Fruit fly (Drosophila melanogaster) whole organism, adult: ENCODE data around the gene Vps16B.
A peak's percentile ranks its signal among the peaks of the same experiment; 100 is the strongest.

Experiments
- CG11617 ChIP-seq: fragments of 200-800 bp; sonication (Bioruptor generic); optimal IDR thresholded peaks from 2 replicates; lab custom pipeline; 2017; ENCODE audit warnings: mild to moderate bottlenecking, missing biosample characterization, missing genetic modification reagents, missing genetic modification characterization
- CG12768 ChIP-seq: fragments of 200-800 bp; sonication (Bioruptor generic); optimal IDR thresholded peaks from 2 replicates; lab custom pipeline; 2017; ENCODE audit warnings: missing biosample characterization, missing genetic modification characterization, mild to moderate bottlenecking, moderate library complexity, missing genetic modification reagents
- CG14711 ChIP-seq: fragments of 200-800 bp; sonication (Bioruptor generic); optimal IDR thresholded peaks from 2 replicates; lab custom pipeline; 2018; ENCODE audit warnings: missing biosample characterization, mild to moderate bottlenecking, missing genetic modification characterization, moderate library complexity
- CG1620 ChIP-seq: fragments of 200-800 bp; sonication (Bioruptor generic); optimal IDR thresholded peaks from 2 replicates; lab custom pipeline; 2016; ENCODE audit warnings: missing biosample characterization, missing genetic modification characterization
- CG33017 ChIP-seq: fragments of 200-800 bp; sonication (Bioruptor generic); optimal IDR thresholded peaks from 2 replicates; lab custom pipeline; 2018; ENCODE audit warnings: missing biosample characterization, mild to moderate bottlenecking, missing genetic modification characterization, moderate library complexity
- CG5204 ChIP-seq: fragments of 200-800 bp; sonication (Bioruptor generic); optimal IDR thresholded peaks from 2 replicates; lab custom pipeline; 2016; ENCODE audit warnings: missing biosample characterization, missing genetic modification characterization
- CG7045 ChIP-seq: fragments of 200-800 bp; sonication (Bioruptor generic); optimal IDR thresholded peaks from 2 replicates; lab custom pipeline; 2017; ENCODE audit warnings: missing biosample characterization, mild to moderate bottlenecking, missing genetic modification characterization
- CG7101 ChIP-seq: fragments of 200-800 bp; sonication (Bioruptor generic); optimal IDR thresholded peaks from 2 replicates; lab custom pipeline; 2018; ENCODE audit warnings: missing biosample characterization, mild to moderate bottlenecking, missing genetic modification characterization, moderate library complexity
- Clk ChIP-seq: fragments of 200-800 bp; sonication (Bioruptor generic); optimal IDR thresholded peaks from 2 replicates; lab custom pipeline; 2017; ENCODE audit warnings: missing biosample characterization, missing genetic modification characterization
- Crg-1 ChIP-seq: fragments of 200-800 bp; sonication (Bioruptor generic); optimal IDR thresholded peaks from 2 replicates; lab custom pipeline; 2016; ENCODE audit warnings: missing biosample characterization, missing genetic modification characterization
- Hr96 ChIP-seq: fragments of 200-800 bp; sonication (Bioruptor generic); optimal IDR thresholded peaks from 2 replicates; lab custom pipeline; 2016; ENCODE audit warnings: missing biosample characterization, missing genetic modification characterization
- Mnt ChIP-seq: fragments of 200-800 bp; sonication (Bioruptor generic); optimal IDR thresholded peaks from 2 replicates; lab custom pipeline; 2016; ENCODE audit warnings: missing biosample characterization, mild to moderate bottlenecking, missing genetic modification characterization
- bab1 ChIP-seq: fragments of 200-800 bp; sonication (Bioruptor generic); optimal IDR thresholded peaks from 3 replicates; lab custom pipeline; 2019; ENCODE audit warnings: missing biosample characterization, mild to moderate bottlenecking, missing genetic modification characterization, moderate library complexity
- cic ChIP-seq: fragments of 200-800 bp; sonication (Bioruptor generic); optimal IDR thresholded peaks from 2 replicates; lab custom pipeline; 2017; ENCODE audit warnings: missing biosample characterization, mild to moderate bottlenecking, missing genetic modification characterization, moderate library complexity
- cnc ChIP-seq, 2 experiments: fragments of >200 bp; optimal IDR thresholded peaks; 2 replicates each; lab custom pipeline; 2017
- kay ChIP-seq: fragments of 200-800 bp; sonication (Bioruptor generic); peaks from one replicate; lab custom pipeline; 2016; ENCODE audit warnings: missing biosample characterization, missing genetic modification characterization, borderline replicate concordance
- ovo ChIP-seq: fragments of 200-800 bp; sonication (Bioruptor generic); optimal IDR thresholded peaks from 2 replicates; lab custom pipeline; 2016; ENCODE audit warnings: missing biosample characterization, missing genetic modification characterization
- pad ChIP-seq: fragments of 200-800 bp; sonication (Bioruptor generic); optimal IDR thresholded peaks from 3 replicates; lab custom pipeline; 2017; ENCODE audit warnings: missing biosample characterization, missing genetic modification characterization, mild to moderate bottlenecking, moderate library complexity, missing genetic modification reagents
- tj ChIP-seq: fragments of 200-800 bp; sonication (Bioruptor generic); optimal IDR thresholded peaks from 3 replicates; lab custom pipeline; 2017; ENCODE audit warnings: missing biosample characterization, mild to moderate bottlenecking, missing genetic modification characterization, moderate library complexity
- toe ChIP-seq: fragments of 200-800 bp; sonication (Bioruptor generic); optimal IDR thresholded peaks from 2 replicates; lab custom pipeline; 2016; ENCODE audit warnings: missing biosample characterization, missing genetic modification characterization

The Vps16B gene

DNA sequence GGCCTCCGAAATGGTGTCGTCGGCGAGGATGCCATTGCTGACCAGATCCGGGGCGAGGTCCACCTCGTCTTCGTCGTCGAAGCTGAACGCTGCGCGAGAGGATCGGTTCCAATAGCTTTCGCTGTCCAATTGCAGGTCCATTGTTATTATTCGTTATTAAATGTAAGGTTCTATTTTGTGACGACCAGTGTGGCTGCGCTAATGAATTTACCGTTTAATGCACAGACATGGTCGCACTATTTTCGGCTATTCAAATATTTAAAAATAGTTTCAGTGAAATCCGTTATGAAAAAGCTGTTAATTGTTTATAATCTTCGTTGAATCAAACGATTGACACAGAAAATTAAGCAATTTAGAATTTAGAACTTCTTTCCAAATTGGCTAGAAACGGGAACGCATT is at the start of gene Vps16B:
Gene Vps16B, minus strand, starts transcription at position 186 of the 400 bp plus-strand sequence.
- TF ChIP-seq CG1620 (GFP tag; lab: Kevin White, UChicago): no peak
- TF ChIP-seq CG14711 (tag; lab: Kevin White, UChicago): no peak
- TF ChIP-seq cic (GFP tag; lab: Kevin White, UChicago): no peak
- no peak for TF ChIP-seq Mnt (GFP tag; lab: Kevin White, UChicago)
- TF ChIP-seq kay (GFP tag; lab: Kevin White, UChicago): no peak
- no peak for TF ChIP-seq CG12768
- TF ChIP-seq pad (GFP tag; lab: Kevin White, UChicago): no peak
- TF ChIP-seq tj: no peak
- TF ChIP-seq cnc (optimal IDR thresholded peaks at IDR 0.05; lab: Kevin White, UChicago): no peak
- TF ChIP-seq CG7045: no peak
- no peak for TF ChIP-seq Clk (GFP tag; lab: Kevin White, UChicago)
- TF ChIP-seq bab1 (GFP tag; lab: Kevin White, UChicago): no peak
- no peak for TF ChIP-seq Hr96
- TF ChIP-seq CG7101: no peak
- no peak for TF ChIP-seq CG11617
- TF ChIP-seq toe: no peak
- no peak for TF ChIP-seq CG33017
- no peak for TF ChIP-seq Crg-1 (GFP tag; lab: Kevin White, UChicago)
- no peak for TF ChIP-seq ovo (GFP tag; lab: Kevin White, UChicago)
- TF ChIP-seq CG5204 (GFP tag; lab: Kevin White, UChicago): no peak

DNA sequence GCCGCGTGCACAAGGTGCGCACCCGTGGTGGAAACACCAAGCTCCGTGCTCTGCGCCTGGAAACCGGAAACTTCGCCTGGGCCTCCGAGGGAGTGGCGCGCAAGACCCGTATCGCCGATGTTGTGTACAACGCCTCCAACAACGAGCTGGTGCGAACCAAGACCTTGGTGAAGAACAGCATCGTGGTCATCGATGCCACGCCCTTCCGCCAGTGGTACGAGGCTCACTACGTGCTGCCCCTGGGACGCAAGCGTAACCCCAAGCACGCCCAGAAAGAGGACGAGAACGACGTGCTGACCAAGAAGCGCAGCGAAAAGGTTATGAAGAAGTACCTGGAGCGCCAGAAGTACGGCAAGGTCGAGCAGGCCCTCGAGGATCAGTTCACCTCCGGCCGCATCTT is 46.5 kb upstream of the Vps16B start:
- no peak for TF ChIP-seq Mnt (GFP tag; lab: Kevin White, UChicago)
- TF ChIP-seq toe: no peak
- no peak for TF ChIP-seq CG1620 (GFP tag; lab: Kevin White, UChicago)
- TF ChIP-seq Hr96: no peak
- no peak for TF ChIP-seq cic (GFP tag; lab: Kevin White, UChicago)
- no peak for TF ChIP-seq CG7101
- no peak for TF ChIP-seq kay (GFP tag; lab: Kevin White, UChicago)
- no peak for TF ChIP-seq cnc (optimal IDR thresholded peaks at IDR 0.05; lab: Kevin White, UChicago)
- no peak for TF ChIP-seq CG14711 (tag; lab: Kevin White, UChicago)
- no peak for TF ChIP-seq CG12768
- TF ChIP-seq CG7045: no peak
- TF ChIP-seq ovo (GFP tag; lab: Kevin White, UChicago): no peak
- no peak for TF ChIP-seq tj
- TF ChIP-seq pad (GFP tag; lab: Kevin White, UChicago): no peak
- TF ChIP-seq Clk (GFP tag; lab: Kevin White, UChicago): no peak

DNA sequence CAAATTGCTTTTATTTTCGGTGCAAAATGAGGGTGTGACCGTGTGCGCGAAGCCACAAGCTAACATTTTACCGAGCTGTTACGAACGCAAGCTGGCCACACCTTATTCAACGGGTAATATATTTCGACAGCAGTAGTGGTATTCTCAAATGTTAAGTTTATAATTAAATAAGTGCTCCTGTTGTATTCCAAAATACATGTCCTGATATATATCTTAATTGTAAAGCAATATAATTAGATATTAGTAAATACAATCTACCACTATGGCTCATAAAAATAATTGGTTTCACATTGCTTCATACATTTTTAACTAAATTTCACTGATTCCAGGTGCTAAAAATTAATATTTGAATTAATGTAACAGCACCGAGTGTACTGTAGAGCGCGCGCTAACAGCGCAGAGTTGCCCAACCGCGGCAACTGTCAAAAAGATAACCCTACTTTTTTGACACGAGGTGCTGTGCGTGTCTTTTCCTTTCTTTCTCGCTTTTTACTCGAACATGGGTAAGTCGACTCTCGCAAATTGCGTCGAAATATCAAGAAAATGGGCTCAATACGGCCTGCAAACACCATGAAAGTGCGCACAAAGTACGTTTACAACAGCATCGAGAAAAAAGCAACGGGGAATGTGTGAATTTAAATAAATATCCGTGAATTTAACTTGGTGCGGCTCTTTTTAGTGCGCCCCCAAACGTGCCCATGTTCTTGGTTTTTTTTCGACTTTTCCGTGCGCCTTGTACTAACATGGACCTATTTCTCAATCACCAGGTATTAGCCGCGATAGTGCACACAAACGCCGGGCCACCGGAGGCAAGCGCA is 45.4 kb upstream of the Vps16B start, which contains the start of the genes CG15514 and RpS8:
Gene CG15514, minus strand, starts transcription at position 63 of the 818 bp plus-strand sequence.
Gene RpS8, plus strand, starts transcription at position 151 of the 818 bp plus-strand sequence.
- TF ChIP-seq Clk (GFP tag; lab: Kevin White, UChicago): peak; percentile 6
- peak; percentile 90 for TF ChIP-seq Mnt (GFP tag; lab: Kevin White, UChicago)
- peak; percentile 79 for TF ChIP-seq CG33017
- peak; percentile 70 for TF ChIP-seq pad (GFP tag; lab: Kevin White, UChicago)
- peak; percentile 57 for TF ChIP-seq Crg-1 (GFP tag; lab: Kevin White, UChicago)
- TF ChIP-seq bab1 (GFP tag; lab: Kevin White, UChicago): peak; percentile 51
- peak; percentile 85 for TF ChIP-seq CG11617
- TF ChIP-seq CG12768: peak; percentile 63
- peak; percentile 66 for TF ChIP-seq CG7045
- no peak for TF ChIP-seq CG5204 (GFP tag; lab: Kevin White, UChicago)
- TF ChIP-seq ovo (GFP tag; lab: Kevin White, UChicago): peak; percentile 70
- no peak for TF ChIP-seq Hr96
- TF ChIP-seq CG7101: peak; percentile 77
- peak; percentile 41 for TF ChIP-seq CG1620 (GFP tag; lab: Kevin White, UChicago)
- no peak for TF ChIP-seq toe
- TF ChIP-seq CG14711 (tag; lab: Kevin White, UChicago): peak; percentile 41
- peak; percentile 38 for TF ChIP-seq tj
- TF ChIP-seq cnc (optimal IDR thresholded peaks at IDR 0.05; lab: Kevin White, UChicago): no peak
- peak; percentile 4 for TF ChIP-seq cic (GFP tag; lab: Kevin White, UChicago)

DNA sequence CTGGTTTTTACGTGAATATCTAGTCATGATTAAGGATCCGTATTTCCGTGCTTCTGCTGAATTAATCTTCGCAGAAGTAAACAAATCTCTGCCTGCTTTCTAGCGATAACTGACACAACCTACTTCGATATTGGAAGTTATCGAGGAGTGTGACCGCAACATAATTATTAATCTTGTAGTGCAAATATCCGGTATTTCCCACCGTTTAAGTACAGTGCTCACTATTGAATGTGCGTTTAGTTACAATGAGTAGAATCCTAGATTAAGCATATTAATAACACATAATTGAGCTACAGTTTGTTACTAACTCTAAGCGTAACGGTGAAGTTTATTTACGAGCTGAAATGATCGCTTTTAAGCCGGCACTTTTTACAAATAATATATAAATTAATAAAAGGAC is 43.5 kb upstream of the Vps16B start:
- TF ChIP-seq Mnt (GFP tag; lab: Kevin White, UChicago) (peak; percentile 46), CG7045 (no peak), CG33017 (peak; percentile 4), toe (no peak), ovo (GFP tag; lab: Kevin White, UChicago) (no peak), cic (GFP tag; lab: Kevin White, UChicago) (peak; percentile 8), CG1620 (GFP tag; lab: Kevin White, UChicago) (no peak), pad (GFP tag; lab: Kevin White, UChicago) (peak; percentile 0), CG11617 (peak; percentile 32), bab1 (GFP tag; lab: Kevin White, UChicago) (peak; percentile 56), CG7101 (peak; percentile 45)

DNA sequence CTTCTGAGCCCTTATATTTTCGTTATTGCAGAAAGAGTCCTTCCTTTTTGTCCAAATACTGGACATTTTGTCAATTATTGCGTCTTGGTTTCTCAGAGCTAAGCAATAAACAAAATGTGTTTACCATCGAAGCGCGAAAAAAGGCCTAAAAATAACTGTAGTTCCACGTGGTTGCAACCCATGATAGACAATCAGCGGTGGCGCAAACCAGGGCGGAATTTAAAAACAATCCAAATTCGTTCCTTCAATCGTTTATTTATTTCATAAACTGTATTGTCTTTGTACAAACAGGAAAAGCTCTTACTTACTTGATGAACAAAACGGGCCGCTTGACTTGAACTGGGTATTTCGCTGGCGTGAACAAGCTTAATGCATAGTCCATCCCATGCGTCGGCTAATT is 42.6 kb upstream of the Vps16B start, which contains the start of gene CG7824:
Gene CG7824, minus strand, starts transcription at position 131 of the 400 bp plus-strand sequence.
- TF ChIP-seq CG5204 (GFP tag; lab: Kevin White, UChicago) (no peak), cnc (optimal IDR thresholded peaks at IDR 0.05; lab: Kevin White, UChicago) (no peak), Mnt (GFP tag; lab: Kevin White, UChicago) (peak; percentile 49)

DNA sequence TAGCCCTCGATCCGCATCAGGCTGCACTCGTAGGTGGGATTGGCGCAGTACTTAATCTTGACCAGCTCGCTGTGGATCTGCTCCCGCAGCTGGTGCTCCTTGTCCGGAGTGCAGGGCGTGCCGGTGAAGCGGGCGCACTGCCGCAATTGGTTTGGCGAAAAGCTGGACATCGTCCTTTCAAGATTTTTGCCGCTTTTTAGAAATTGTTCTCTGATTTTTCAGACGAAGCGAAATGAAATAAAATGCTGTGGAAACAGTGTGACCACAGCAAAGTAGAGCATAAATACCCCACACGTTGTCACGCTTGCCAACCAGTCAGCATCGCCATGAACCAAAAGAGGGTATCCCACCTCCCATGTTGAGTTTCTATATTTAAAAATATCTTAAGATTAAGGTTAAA is 41.0 kb upstream of the Vps16B start, which contains the start of gene dgt1:
Gene dgt1, minus strand, starts transcription at position 264 of the 400 bp plus-strand sequence.
- TF ChIP-seq Mnt (GFP tag; lab: Kevin White, UChicago) (peak; percentile 42), CG14711 (tag; lab: Kevin White, UChicago) (no peak), CG1620 (GFP tag; lab: Kevin White, UChicago) (no peak), CG7045 (no peak), Clk (GFP tag; lab: Kevin White, UChicago) (no peak), kay (GFP tag; lab: Kevin White, UChicago) (no peak), cnc (optimal IDR thresholded peaks at IDR 0.05; lab: Kevin White, UChicago) (no peak), CG12768 (no peak), CG5204 (GFP tag; lab: Kevin White, UChicago) (no peak), tj (no peak), bab1 (GFP tag; lab: Kevin White, UChicago) (peak; percentile 22), pad (GFP tag; lab: Kevin White, UChicago) (no peak), CG7101 (no peak), CG11617 (no peak)
